Comparison of ENCODE assay signal across 3 worm cellular contexts in the genomic region with DNA sequence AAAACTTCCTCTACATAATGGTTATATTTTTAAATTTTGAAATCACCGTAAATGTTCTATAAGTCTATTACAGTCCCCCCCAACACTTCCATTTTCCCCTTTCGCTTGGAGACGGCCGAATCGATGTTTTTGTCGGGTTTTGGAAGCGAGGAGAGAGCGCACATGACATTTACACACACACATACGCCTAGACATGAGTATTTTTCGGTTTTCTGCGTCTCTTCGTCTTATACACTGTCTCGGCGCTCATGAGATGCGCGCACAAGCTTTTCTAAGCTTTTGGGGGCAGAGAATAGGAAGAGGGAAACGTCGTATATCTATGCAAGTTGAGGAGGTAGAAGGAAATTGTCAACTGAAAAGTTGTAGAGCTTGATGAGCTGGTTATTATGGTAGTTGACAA.
TF ChIP-seq lines count a peak whose summit lies in the region.

No protein-coding gene starts in this region.

TF ChIP-seq in whole organism, L1 larva, 84 proteins besides CTCF, POLR2A, EP300 and RAD21 (continued from another document):
- no peak for TF ChIP-seq sup-37 (GFP tag; optimal IDR thresholded peaks at IDR 0.05; lab: Kevin White, UChicago)
- TF ChIP-seq efl-3 (GFP tag; optimal IDR thresholded peaks at IDR 0.05; lab: Kevin White, UChicago) = no peak
- peak in 1 of 2 experiments; percentile 20 for TF ChIP-seq lsy-2 (tag; optimal IDR thresholded peaks at IDR 0.05; lab: Kevin White, UChicago)

TF ChIP-seq in whole organism, L3 larva, 47 proteins besides CTCF, POLR2A, EP300 and RAD21 (continued from another document):
- TF ChIP-seq mml-1 (tag; optimal IDR thresholded peaks at IDR 0.05; lab: Kevin White, UChicago) = no peak
- TF ChIP-seq nhr-23 (tag; optimal IDR thresholded peaks at IDR 0.05; lab: Kevin White, UChicago) = no peak
- no peak for TF ChIP-seq ceh-9 (tag; optimal IDR thresholded peaks at IDR 0.05; lab: Kevin White, UChicago)
- TF ChIP-seq nhr-67 (tag; optimal IDR thresholded peaks at IDR 0.05; lab: Kevin White, UChicago) = no peak
- TF ChIP-seq nfya-1 (tag; optimal IDR thresholded peaks at IDR 0.05; lab: Kevin White, UChicago; ENCODE audit: insufficient read depth) = peak; percentile 52
- no peak for TF ChIP-seq lin-15B (tag; optimal IDR thresholded peaks at IDR 0.05; lab: Kevin White, UChicago)
- no peak for TF ChIP-seq fos-1 (tag; optimal IDR thresholded peaks at IDR 0.05; lab: Kevin White, UChicago)
- TF ChIP-seq ceh-28 (tag; optimal IDR thresholded peaks at IDR 0.05; lab: Kevin White, UChicago) = no peak
- TF ChIP-seq nhr-237 (tag; optimal IDR thresholded peaks at IDR 0.05; lab: Kevin White, UChicago) = no peak
- no peak for TF ChIP-seq ztf-4 (tag; optimal IDR thresholded peaks at IDR 0.05; lab: Kevin White, UChicago)
- no peak for TF ChIP-seq pqm-1 (tag; optimal IDR thresholded peaks at IDR 0.05; lab: Kevin White, UChicago)
- no peak for TF ChIP-seq nhr-12 (tag; optimal IDR thresholded peaks at IDR 0.05; lab: Kevin White, UChicago)
- TF ChIP-seq hmg-11 (tag; optimal IDR thresholded peaks at IDR 0.05; lab: Kevin White, UChicago) = peak; percentile 62
- TF ChIP-seq pha-4 (tag; optimal IDR thresholded peaks at IDR 0.05; lab: Kevin White, UChicago) = peak; percentile 35
- no peak for TF ChIP-seq ceh-16 (tag; optimal IDR thresholded peaks at IDR 0.05; lab: Kevin White, UChicago)
- no peak for TF ChIP-seq sea-2 (GFP tag; optimal IDR thresholded peaks at IDR 0.05; lab: Kevin White, UChicago)
TF ChIP-seq in whole organism, L3 larva: peak in this region for 5.

TF ChIP-seq in whole organism, L4 larva, 104 proteins besides CTCF, POLR2A, EP300 and RAD21 (continued from another document):
- peak in 1 of 2 experiments; percentile 40 for TF ChIP-seq lsy-2 (tag; optimal IDR thresholded peaks at IDR 0.05; lab: Kevin White, UChicago)
- TF ChIP-seq daf-16 (GFP tag; optimal IDR thresholded peaks at IDR 0.05; lab: Kevin White, UChicago) = no peak
- TF ChIP-seq daf-16 (tag; optimal IDR thresholded peaks at IDR 0.05; lab: Kevin White, UChicago) = no peak
- TF ChIP-seq rbr-2 (tag; optimal IDR thresholded peaks at IDR 0.05; lab: Kevin White, UChicago) = peak; percentile 14
- TF ChIP-seq spr-1 (tag; optimal IDR thresholded peaks at IDR 0.05; lab: Kevin White, UChicago) = no peak
- TF ChIP-seq mxl-3 (GFP tag; optimal IDR thresholded peaks at IDR 0.05; lab: Kevin White, UChicago) = no peak
- no peak for TF ChIP-seq ztf-7 (tag; optimal IDR thresholded peaks at IDR 0.05; lab: Kevin White, UChicago)
- TF ChIP-seq pqm-1 (tag; optimal IDR thresholded peaks at IDR 0.05; lab: Kevin White, UChicago) = no peak
